Fruit fly (Drosophila melanogaster) whole organism, wandering third instar larva: ENCODE results near the gene CG7714.
A peak's percentile ranks its signal among the peaks of the same experiment; 100 is the strongest.

Experiments used
- Abd-B ChIP-seq: fragments of >200 bp; optimal IDR thresholded peaks from 2 replicates; lab custom pipeline; 2017; ENCODE audit warnings: missing biosample characterization, missing genetic modification characterization
- CG32264 ChIP-seq: fragments of 200-800 bp; sonication (Bioruptor generic); optimal IDR thresholded peaks from 2 replicates; lab custom pipeline; 2016; ENCODE audit warnings: missing biosample characterization, missing genetic modification characterization
- CG9705 ChIP-seq: fragments of 200-800 bp; sonication (Bioruptor generic); optimal IDR thresholded peaks from 2 replicates; lab custom pipeline; 2018; ENCODE audit warnings: missing biosample characterization, mild to moderate bottlenecking, missing genetic modification characterization
- CrebA ChIP-seq: fragments of 200-800 bp; sonication (Bioruptor generic); optimal IDR thresholded peaks from 2 replicates; lab custom pipeline; 2016; ENCODE audit warnings: missing biosample characterization, mild to moderate bottlenecking, missing genetic modification characterization, borderline replicate concordance
- Dfd ChIP-seq: fragments of >200 bp; optimal IDR thresholded peaks from 2 replicates; lab custom pipeline; 2017; ENCODE audit warnings: missing biosample characterization, missing genetic modification characterization
- Dif ChIP-seq: fragments of 200-275, 200-300 bp; sonication (Bioruptor generic); optimal IDR thresholded peaks from 2 replicates; lab custom pipeline; 2018; ENCODE audit warnings: missing biosample characterization, missing genetic modification characterization; ENCODE audit not compliant: partially characterized antibody
- HLH106 ChIP-seq: fragments of 200-800 bp; optimal IDR thresholded peaks from 3 replicates; lab custom pipeline; 2019; ENCODE audit warnings: missing biosample characterization, mild to moderate bottlenecking, missing genetic modification characterization, moderate library complexity
- Hnf4 ChIP-seq: fragments of 200-800 bp; sonication (Bioruptor generic); optimal IDR thresholded peaks from 2 replicates; lab custom pipeline; 2016; ENCODE audit warnings: missing biosample characterization, mild to moderate bottlenecking, missing genetic modification characterization
- Hr78 ChIP-seq: fragments of >200 bp; optimal IDR thresholded peaks from 2 replicates; lab custom pipeline; 2017; ENCODE audit warnings: missing biosample characterization, missing genetic modification characterization
- Hr83 ChIP-seq: fragments of 200-300 bp; sonication (Bioruptor generic); optimal IDR thresholded peaks from 2 replicates; lab custom pipeline; 2016; ENCODE audit warnings: missing biosample characterization, mild to moderate bottlenecking, missing genetic modification characterization, moderate library complexity; ENCODE audit not compliant: poor library complexity, severe bottlenecking
- Jra ChIP-seq: sonication (Bioruptor generic); optimal IDR thresholded peaks from 2 replicates; lab custom pipeline; 2016; ENCODE audit warnings: missing biosample characterization, missing genetic modification characterization
- Mio ChIP-seq: sonication (Bioruptor generic); optimal IDR thresholded peaks from 2 replicates; lab custom pipeline; 2016; ENCODE audit warnings: missing biosample characterization, missing genetic modification characterization
- Myc ChIP-seq: fragments of >200 bp; optimal IDR thresholded peaks from 2 replicates; lab custom pipeline; 2017
- N ChIP-seq: fragments of >200 bp; optimal IDR thresholded peaks from 2 replicates; lab custom pipeline; 2018; ENCODE audit warnings: missing biosample characterization, missing external identifiers, missing genetic modification characterization
- OdsH ChIP-seq: fragments of 200-800 bp; sonication (Bioruptor generic); optimal IDR thresholded peaks from 2 replicates; lab custom pipeline; 2016; ENCODE audit warnings: missing biosample characterization, mild to moderate bottlenecking, missing genetic modification characterization
- Sp1 ChIP-seq: fragments of 200-800 bp; sonication (Bioruptor generic); optimal IDR thresholded peaks from 3 replicates; lab custom pipeline; 2019; ENCODE audit warnings: missing biosample characterization, mild to moderate bottlenecking, missing genetic modification characterization, moderate library complexity
- Vsx2 ChIP-seq: fragments of 200-300, 225-300 bp; sonication (Bioruptor generic); optimal IDR thresholded peaks from 2 replicates; lab custom pipeline; 2018; ENCODE audit warnings: missing biosample characterization, missing genetic modification characterization; ENCODE audit not compliant: partially characterized antibody
- brk ChIP-seq: fragments of 200-800 bp; sonication (Bioruptor generic); optimal IDR thresholded peaks from 2 replicates; lab custom pipeline; 2016; ENCODE audit warnings: missing biosample characterization, mild to moderate bottlenecking, missing genetic modification characterization
- dmrt93B ChIP-seq: fragments of 200-800 bp; sonication (Bioruptor generic); optimal IDR thresholded peaks from 2 replicates; lab custom pipeline; 2018; ENCODE audit warnings: missing biosample characterization, mild to moderate bottlenecking, missing genetic modification characterization
- dsf ChIP-seq: sonication (Bioruptor generic); optimal IDR thresholded peaks from 2 replicates; lab custom pipeline; 2016; ENCODE audit warnings: missing biosample characterization, missing genetic modification characterization, borderline replicate concordance
- ey ChIP-seq: fragments of 200-800 bp; sonication (Bioruptor generic); optimal IDR thresholded peaks from 2 replicates; lab custom pipeline; 2016; ENCODE audit warnings: missing biosample characterization, missing genetic modification characterization
- foxo ChIP-seq, 2 experiments: fragments of 200-800 bp; sonication (Bioruptor generic); optimal IDR thresholded peaks; 2 replicates in 1 of 2; 3 replicates in 1 of 2; lab custom pipeline; 2016 to 2017; ENCODE audit warnings: missing biosample characterization in 2 of 2, missing genetic modification characterization in 2 of 2
- fru ChIP-seq: fragments of 200-800 bp; sonication (Bioruptor generic); optimal IDR thresholded peaks from 3 replicates; lab custom pipeline; 2016; ENCODE audit warnings: missing biosample characterization, mild to moderate bottlenecking, missing genetic modification characterization
- h ChIP-seq: fragments of 200-800 bp; sonication (Bioruptor generic); optimal IDR thresholded peaks from 3 replicates; lab custom pipeline; 2016; ENCODE audit warnings: missing biosample characterization, mild to moderate bottlenecking, missing genetic modification characterization
- jim ChIP-seq: fragments of 175-275, 200-325 bp; sonication (Bioruptor generic); optimal IDR thresholded peaks from 2 replicates; lab custom pipeline; 2016; ENCODE audit warnings: missing biosample characterization, mild to moderate bottlenecking, missing genetic modification characterization
- lola ChIP-seq: fragments of >200 bp; optimal IDR thresholded peaks from 2 replicates; lab custom pipeline; 2017; ENCODE audit warnings: missing biosample characterization, missing genetic modification characterization
- psq ChIP-seq: fragments of 200-800 bp; sonication (Bioruptor generic); optimal IDR thresholded peaks from 3 replicates; lab custom pipeline; 2017; ENCODE audit warnings: missing biosample characterization, mild to moderate bottlenecking, missing genetic modification characterization, moderate library complexity
- rgr ChIP-seq: fragments of 200-800 bp; sonication (Bioruptor generic); optimal IDR thresholded peaks from 3 replicates; lab custom pipeline; 2016; ENCODE audit warnings: missing biosample characterization, mild to moderate bottlenecking, missing genetic modification characterization
- sage ChIP-seq: fragments of 200-800 bp; sonication (Bioruptor generic); optimal IDR thresholded peaks from 2 replicates; lab custom pipeline; 2016; ENCODE audit warnings: missing biosample characterization, mild to moderate bottlenecking, missing genetic modification characterization
- tai ChIP-seq: sonication (Bioruptor generic); optimal IDR thresholded peaks from 2 replicates; lab custom pipeline; 2016; ENCODE audit warnings: missing biosample characterization, missing genetic modification characterization
- woc ChIP-seq: sonication (Bioruptor generic); optimal IDR thresholded peaks from 2 replicates; lab custom pipeline; 2016; ENCODE audit warnings: missing biosample characterization, mild to moderate bottlenecking, missing genetic modification characterization

The CG7714 gene

DNA sequence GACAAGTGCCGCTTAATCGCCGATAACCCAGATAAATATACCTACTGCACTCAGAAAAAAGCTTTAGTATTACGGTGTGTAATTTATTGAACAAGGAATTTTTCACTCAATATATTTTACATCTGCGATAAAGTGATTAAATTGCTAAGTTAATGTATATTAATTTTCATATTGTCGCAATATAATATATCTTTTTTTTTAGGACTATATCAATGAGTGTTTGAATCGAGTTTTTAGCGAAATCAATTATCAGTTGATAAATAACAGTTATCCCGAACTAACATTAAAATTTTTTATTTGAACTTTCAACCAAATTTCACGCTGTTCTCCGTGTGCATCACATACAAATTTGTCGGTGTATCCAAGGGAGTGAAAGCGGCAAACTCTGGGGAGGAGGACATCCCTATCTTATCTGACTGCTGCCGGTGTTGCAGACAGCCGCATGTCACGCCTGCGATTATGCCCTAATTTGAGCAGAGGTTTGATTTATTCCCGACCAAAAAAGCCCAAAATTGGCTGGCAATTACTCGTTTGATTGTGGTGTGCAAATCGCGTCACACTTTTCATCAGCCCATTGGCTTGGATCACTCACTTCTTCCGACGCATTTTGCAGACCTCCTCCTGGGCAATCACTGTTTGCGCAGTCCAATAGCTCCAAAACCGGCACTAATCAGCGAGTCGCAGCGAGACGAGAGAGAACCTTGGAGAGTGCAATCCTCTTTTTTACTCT, 12.6 kb upstream of the CG7714 start:
- TF ChIP-seq CrebA (GFP tag; lab: Kevin White, UChicago) (no peak), sage (GFP tag; lab: Kevin White, UChicago) (no peak), fru (GFP tag; lab: Kevin White, UChicago) (peak; percentile 50), OdsH (peak; percentile 53), brk (GFP tag; lab: Kevin White, UChicago) (no peak), psq (GFP tag; lab: Kevin White, UChicago) (peak; percentile 28), Vsx2 (GFP tag; lab: Kevin White, UChicago) (no peak), Sp1 (GFP tag; lab: Kevin White, UChicago) (no peak), Jra (GFP tag; lab: Kevin White, UChicago) (no peak), Abd-B (GFP tag; lab: Kevin White, UChicago) (no peak), lola (GFP tag; lab: Kevin White, UChicago) (no peak), woc (GFP tag; lab: Kevin White, UChicago) (peak; percentile 14), Hnf4 (GFP tag; lab: Kevin White, UChicago) (no peak), Dif (no peak), dsf (GFP tag; lab: Kevin White, UChicago) (no peak), rgr (no peak), foxo (GFP tag; optimal IDR thresholded peaks at IDR 0.05; lab: Kevin White, UChicago) (peak in 1 of 2 experiments; percentile 51), h (no peak), HLH106 (tag; lab: Kevin White, UChicago) (no peak), N (no peak), tai (GFP tag; lab: Kevin White, UChicago) (no peak), CG9705 (GFP tag; lab: Kevin White, UChicago) (no peak), Hr83 (peak; percentile 30), ey (GFP tag; lab: Kevin White, UChicago) (peak; percentile 2)

DNA sequence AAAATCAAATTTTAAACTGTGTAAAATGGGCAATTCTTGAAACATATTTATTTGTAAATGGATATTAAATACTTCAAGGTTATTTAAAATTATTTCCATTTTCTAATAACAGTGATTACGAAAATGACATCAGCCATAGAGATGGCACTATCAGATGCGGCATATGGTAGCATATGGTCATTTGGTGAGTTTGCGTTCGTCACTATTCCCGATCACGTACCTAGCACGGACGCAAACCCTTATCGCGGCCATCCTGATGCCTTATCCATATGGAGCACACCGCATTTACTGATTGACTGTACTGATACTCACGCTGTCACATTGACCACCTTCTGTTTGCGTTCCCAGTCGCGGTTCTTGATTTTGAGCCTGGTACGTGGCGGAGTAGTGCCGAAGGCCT, 11.9 kb upstream of the CG7714 start:
- TF ChIP-seq CG32264 (GFP tag; lab: Kevin White, UChicago), result no peak
- TF ChIP-seq Myc, result no peak
- no peak for TF ChIP-seq Dfd (GFP tag; lab: Kevin White, UChicago)
- no peak for TF ChIP-seq jim (GFP tag; lab: Kevin White, UChicago)
- TF ChIP-seq Abd-B (GFP tag; lab: Kevin White, UChicago), result no peak
- TF ChIP-seq Vsx2 (GFP tag; lab: Kevin White, UChicago), result no peak
- TF ChIP-seq Jra (GFP tag; lab: Kevin White, UChicago), result no peak
- TF ChIP-seq dmrt93B (GFP tag; lab: Kevin White, UChicago), result no peak
- TF ChIP-seq dsf (GFP tag; lab: Kevin White, UChicago), result no peak
- TF ChIP-seq CrebA (GFP tag; lab: Kevin White, UChicago), result no peak
- TF ChIP-seq Hnf4 (GFP tag; lab: Kevin White, UChicago), result no peak
- TF ChIP-seq Dif, result no peak
- TF ChIP-seq Hr78 (GFP tag; lab: Kevin White, UChicago), result no peak
- TF ChIP-seq h, result no peak
- TF ChIP-seq sage (GFP tag; lab: Kevin White, UChicago), result no peak
- TF ChIP-seq psq (GFP tag; lab: Kevin White, UChicago), result no peak
- no peak for TF ChIP-seq Mio (GFP tag; lab: Kevin White, UChicago)

DNA sequence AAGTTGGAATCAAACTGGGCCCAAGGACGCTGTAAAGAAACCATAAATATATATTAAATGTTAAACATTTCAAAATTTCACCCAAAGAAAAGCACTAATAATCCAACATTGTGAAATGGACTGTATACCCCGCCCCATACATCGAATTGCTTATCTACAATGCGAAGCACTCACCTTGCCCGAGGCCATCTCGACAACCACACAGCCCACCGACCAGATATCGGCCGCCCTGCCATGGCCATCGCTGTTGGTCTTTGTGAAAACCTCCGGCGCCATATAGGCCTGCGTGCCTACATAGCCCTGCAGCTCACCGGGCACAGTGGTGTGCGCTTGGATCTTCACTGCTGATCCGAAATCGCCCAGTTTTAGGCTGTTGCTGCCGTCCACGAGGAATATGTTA, 7.3 kb upstream of the CG7714 start:
- no peak for TF ChIP-seq HLH106 (tag; lab: Kevin White, UChicago)
- TF ChIP-seq CrebA (GFP tag; lab: Kevin White, UChicago), result no peak
- no peak for TF ChIP-seq Mio (GFP tag; lab: Kevin White, UChicago)
- no peak for TF ChIP-seq Abd-B (GFP tag; lab: Kevin White, UChicago)
- TF ChIP-seq tai (GFP tag; lab: Kevin White, UChicago), result no peak
- TF ChIP-seq ey (GFP tag; lab: Kevin White, UChicago), result no peak
- TF ChIP-seq Sp1 (GFP tag; lab: Kevin White, UChicago), result no peak
- no peak for TF ChIP-seq Vsx2 (GFP tag; lab: Kevin White, UChicago)
- TF ChIP-seq jim (GFP tag; lab: Kevin White, UChicago), result no peak
- TF ChIP-seq OdsH, result no peak
- no peak for TF ChIP-seq h
- TF ChIP-seq fru (GFP tag; lab: Kevin White, UChicago), result no peak
- no peak for TF ChIP-seq psq (GFP tag; lab: Kevin White, UChicago)
